Fruit fly (Drosophila melanogaster): Measurements from ENCODE around the gene CSN8.

CSN8 gene

dm6 chr2L:8398721-8399120 lies 34.1 kb downstream of the CSN8 start, which contains the start of gene CG13386:
CG13386 (plus strand) TSS chr2L:8399021.
- TF ChIP-seq Ptx1 (GFP tag; IDR thresholded peaks at IDR 0.05) (no peak), Six4 (GFP tag; optimal IDR thresholded peaks at IDR 0.05) (no peak), prd (optimal IDR thresholded peaks at IDR 0.05) (no peak), prd (GFP tag; IDR thresholded peaks at IDR 0.05) (peak; percentile 7; the same call in 1 of the 3 replicates), NK7.1 (GFP tag; optimal IDR thresholded peaks at IDR 0.05) (no peak), bowl (GFP tag; IDR thresholded peaks at IDR 0.05) (no peak), usp (GFP tag; optimal IDR thresholded peaks at IDR 0.05) (no peak), pita (GFP tag; optimal IDR thresholded peaks at IDR 0.05) (no peak), Dip3 (GFP tag; optimal IDR thresholded peaks at IDR 0.05) (no peak), Ets65A (GFP tag) (peak; percentile 22), CG4707 (GFP tag; optimal IDR thresholded peaks at IDR 0.05) (no peak)

- TF ChIP-seq CG9797 (GFP tag; optimal IDR thresholded peaks at IDR 0.05): no peak
- no peak for TF ChIP-seq her (GFP tag; optimal IDR thresholded peaks at IDR 0.05)
- no peak for TF ChIP-seq CG8388 (GFP tag; optimal IDR thresholded peaks at IDR 0.05)
- no peak for TF ChIP-seq grau (tag; optimal IDR thresholded peaks at IDR 0.05)
- peak; percentile 78 for TF ChIP-seq Dref (GFP tag; IDR thresholded peaks at IDR 0.05)
- TF ChIP-seq Scr (GFP tag; IDR thresholded peaks at IDR 0.05; ENCODE audit: partially characterized antibody): peak; percentile 41; the same call in 1 of the 2 replicates
- no peak for TF ChIP-seq Blimp-1 (GFP tag; optimal IDR thresholded peaks at IDR 0.05)
- peak; percentile 34 for TF ChIP-seq exex (tag; optimal IDR thresholded peaks at IDR 0.05)
- no peak for TF ChIP-seq CG1832 (GFP tag; optimal IDR thresholded peaks at IDR 0.05)
- TF ChIP-seq ftz-f1 (GFP tag; optimal IDR thresholded peaks at IDR 0.05): no peak
- no peak for TF ChIP-seq CG11504 (tag; optimal IDR thresholded peaks at IDR 0.05)
- TF ChIP-seq Hey (tag; optimal IDR thresholded peaks at IDR 0.05): no peak
- TF ChIP-seq Fer3 (tag; optimal IDR thresholded peaks at IDR 0.05): no peak
- no peak for TF ChIP-seq salm (tag; optimal IDR thresholded peaks at IDR 0.05)
- TF ChIP-seq CG4282 (GFP tag; optimal IDR thresholded peaks at IDR 0.05): no peak
- no peak for TF ChIP-seq crc (GFP tag; optimal IDR thresholded peaks at IDR 0.05)
- no peak for TF ChIP-seq CG12391 (tag; optimal IDR thresholded peaks at IDR 0.05)
- no peak for TF ChIP-seq CG12769 (tag; optimal IDR thresholded peaks at IDR 0.05)
- peak; percentile 94 for TF ChIP-seq Dp (GFP tag; optimal IDR thresholded peaks at IDR 0.05)
- TF ChIP-seq chinmo (GFP tag; IDR thresholded peaks at IDR 0.05; ENCODE audit: partially characterized antibody): no peak
- TF ChIP-seq CG42726 (GFP tag; IDR thresholded peaks at IDR 0.05; ENCODE audit: partially characterized antibody): no peak
- no peak for TF ChIP-seq Dek (tag; optimal IDR thresholded peaks at IDR 0.05)
- no peak for TF ChIP-seq Opbp (GFP tag; IDR thresholded peaks at IDR 0.05; ENCODE audit: partially characterized antibody)
- TF ChIP-seq lola (GFP tag; optimal IDR thresholded peaks at IDR 0.05): no peak
- TF ChIP-seq gsb-n (tag; optimal IDR thresholded peaks at IDR 0.05): no peak
- no peak for TF ChIP-seq CG18619 (GFP tag; optimal IDR thresholded peaks at IDR 0.05)
- no peak for TF ChIP-seq CG16863 (GFP tag; optimal IDR thresholded peaks at IDR 0.05)
- TF ChIP-seq dm (GFP tag; optimal IDR thresholded peaks at IDR 0.05): no peak
- peak; percentile 31; the same call in 1 of the 2 replicates for TF ChIP-seq CG13287 (GFP tag; IDR thresholded peaks at IDR 0.05; ENCODE audit: partially characterized antibody)
- TF ChIP-seq Elba2 (GFP tag; optimal IDR thresholded peaks at IDR 0.05): no peak
- TF ChIP-seq ap (GFP tag; IDR thresholded peaks at IDR 0.05): no peak
- TF ChIP-seq CG34422 (GFP tag; IDR thresholded peaks at IDR 0.05): no peak
- TF ChIP-seq CG18476 (GFP tag; optimal IDR thresholded peaks at IDR 0.05): no peak
- TF ChIP-seq gt (GFP tag; IDR thresholded peaks at IDR 0.05): no peak
- no peak for TF ChIP-seq CG11456 (GFP tag; IDR thresholded peaks at IDR 0.05)
- TF ChIP-seq Atf6 (GFP tag; IDR thresholded peaks at IDR 0.05): no peak
- TF ChIP-seq jing (GFP tag; optimal IDR thresholded peaks at IDR 0.05): no peak
- TF ChIP-seq Ets97D (GFP tag; optimal IDR thresholded peaks at IDR 0.05): no peak
Measured at dm6 chr2L:8399863-8400598, 35.4 kb downstream of the CSN8 start, which contains the start of gene CG31898. CG31898 (plus strand) TSS chr2L:8400421.

All from whole organism, embryonic.